Worm (Caenorhabditis elegans) whole organism, young adult: ENCODE measurements around the gene nhr-254.

Source experiments
- B0019.2 ChIP-seq: fragments of 200-800 bp; sonication (Bioruptor generic); conservative IDR thresholded peaks from 2 replicates; pipeline ENCODE4 v1.3.6; 2022; ENCODE audit warnings: missing genetic modification reagents, missing genetic modification characterization, missing compliant biosample characterization
- F10E7.11 ChIP-seq: sonication (generic microtip); optimal IDR thresholded peaks from 2 replicates; lab custom pipeline; 2017; ENCODE audit warnings: mild to moderate bottlenecking, missing genetic modification characterization, moderate library complexity, missing compliant biosample characterization
- F23B12.7 ChIP-seq: sonication (generic microtip); optimal IDR thresholded peaks from 2 replicates; lab custom pipeline; 2017; ENCODE audit warnings: missing genetic modification characterization, mild to moderate bottlenecking, missing compliant biosample characterization, antibody characterized with exemption, moderate library complexity; ENCODE audit not compliant: insufficient read depth
- F49E8.2 ChIP-seq: sonication (generic microtip); optimal IDR thresholded peaks from 3 replicates; lab custom pipeline; 2017; ENCODE audit warnings: missing genetic modification characterization, mild to moderate bottlenecking, missing compliant biosample characterization, antibody characterized with exemption, moderate library complexity; ENCODE audit not compliant: insufficient read depth
- F55B11.4 ChIP-seq: sonication (generic microtip); optimal IDR thresholded peaks from 2 replicates; lab custom pipeline; 2016; ENCODE audit warnings: missing compliant biosample characterization, missing genetic modification characterization, borderline replicate concordance; ENCODE audit not compliant: insufficient read depth
- F57A8.1 ChIP-seq: fragments of 200-800 bp; sonication (Bioruptor generic); optimal IDR thresholded peaks from 2 replicates; lab custom pipeline; 2018; ENCODE audit warnings: mild to moderate bottlenecking, missing genetic modification characterization, moderate library complexity, missing compliant biosample characterization
- F57C9.4 ChIP-seq: sonication (generic microtip); optimal IDR thresholded peaks from 2 replicates; lab custom pipeline; 2017; ENCODE audit warnings: mild to moderate bottlenecking, missing genetic modification characterization, missing compliant biosample characterization
- T07F8.4 ChIP-seq: sonication (generic microtip); optimal IDR thresholded peaks from 2 replicates; lab custom pipeline; 2016; ENCODE audit warnings: mild to moderate bottlenecking, missing genetic modification characterization, moderate library complexity, missing compliant biosample characterization
- Y53F4B.3 ChIP-seq: fragments of 200-800 bp; sonication (Bioruptor generic); IDR thresholded peaks from 2 replicates; pipeline ENCODE4 v1.3.6; 2022; ENCODE audit warnings: missing genetic modification reagents, missing genetic modification characterization, missing compliant biosample characterization
- Y53G8AR.9 ChIP-seq: fragments of 200-800 bp; sonication (Bioruptor generic); conservative IDR thresholded peaks from 2 replicates; pipeline ENCODE4 v1.3.6; 2022; ENCODE audit warnings: missing genetic modification reagents, missing genetic modification characterization, missing compliant biosample characterization
- Y56A3A.18 ChIP-seq: fragments of 200-800 bp; sonication (Bioruptor generic); IDR thresholded peaks from 2 replicates; pipeline ENCODE4 v1.3.6; 2022; ENCODE audit warnings: missing genetic modification reagents, missing genetic modification characterization, missing compliant biosample characterization
- Y79H2A.3 ChIP-seq: fragments of 200-800 bp; sonication (Bioruptor generic); conservative IDR thresholded peaks from 2 replicates; pipeline ENCODE4 v1.3.6; 2022; ENCODE audit warnings: missing genetic modification reagents, missing genetic modification characterization, missing compliant biosample characterization
- ZK185.1 ChIP-seq: sonication (generic microtip); optimal IDR thresholded peaks from 2 replicates; lab custom pipeline; 2016; ENCODE audit warnings: mild to moderate bottlenecking, missing genetic modification characterization, missing compliant biosample characterization; ENCODE audit not compliant: poor library complexity, severe bottlenecking
- akir-1 ChIP-seq: fragments of 200-800 bp; sonication (Bioruptor generic); optimal IDR thresholded peaks from 2 replicates; lab custom pipeline; 2018; ENCODE audit warnings: mild to moderate bottlenecking, missing genetic modification characterization, moderate library complexity, missing compliant biosample characterization
- aptf-2 ChIP-seq: fragments of 200-800 bp; sonication (Bioruptor generic); conservative IDR thresholded peaks from 2 replicates; pipeline ENCODE4 v1.3.6; 2022; ENCODE audit warnings: missing genetic modification reagents, missing genetic modification characterization, missing compliant biosample characterization
- aptf-3 ChIP-seq: fragments of 200-800 bp; sonication (Bioruptor generic); IDR thresholded peaks from 2 replicates; pipeline ENCODE4 v1.3.6; 2022; ENCODE audit warnings: missing genetic modification characterization, missing compliant biosample characterization
- attf-3 ChIP-seq: fragments of 200-800 bp; sonication (Bioruptor generic); conservative IDR thresholded peaks from 2 replicates; pipeline ENCODE4 v1.3.6; 2022; ENCODE audit warnings: missing genetic modification reagents, missing genetic modification characterization, missing compliant biosample characterization
- ceh-40 ChIP-seq: fragments of 200-800 bp; sonication (Bioruptor generic); IDR thresholded peaks from 2 replicates; pipeline ENCODE4 v1.3.6; 2022; ENCODE audit warnings: missing genetic modification characterization, missing compliant biosample characterization
- ceh-79 ChIP-seq: sonication (generic microtip); optimal IDR thresholded peaks from 2 replicates; lab custom pipeline; 2017; ENCODE audit warnings: mild to moderate bottlenecking, missing genetic modification characterization, missing compliant biosample characterization
- die-1 ChIP-seq: sonication (generic microtip); optimal IDR thresholded peaks from 2 replicates; lab custom pipeline; 2016; ENCODE audit warnings: missing genotype, mild to moderate bottlenecking, missing genetic modification characterization, missing compliant biosample characterization
- dpff-1 ChIP-seq: sonication (generic microtip); optimal IDR thresholded peaks from 2 replicates; lab custom pipeline; 2017; ENCODE audit warnings: mild to moderate bottlenecking, missing genetic modification characterization, missing compliant biosample characterization
- dpl-1 ChIP-seq: fragments of 150-350 bp; optimal IDR thresholded peaks from 2 replicates; lab custom pipeline; 2014; ENCODE audit warnings: missing biosample characterization, missing genetic modification reagents, missing genetic modification characterization
- ekl-4 ChIP-seq: fragments of 200-800 bp; sonication (Bioruptor generic); IDR thresholded peaks from 2 replicates; pipeline ENCODE4 v1.3.6; 2022; ENCODE audit warnings: missing genetic modification reagents, missing genetic modification characterization, missing compliant biosample characterization
- fkh-3 ChIP-seq: sonication (generic microtip); optimal IDR thresholded peaks from 2 replicates; lab custom pipeline; 2016; ENCODE audit warnings: mild to moderate bottlenecking, missing genetic modification characterization, missing compliant biosample characterization
- gei-17 ChIP-seq: fragments of 200-800 bp; sonication (Bioruptor generic); optimal IDR thresholded peaks from 2 replicates; lab custom pipeline; 2018; ENCODE audit warnings: mild to moderate bottlenecking, missing genetic modification characterization, missing compliant biosample characterization
- hmg-1.2 ChIP-seq: fragments of 200-800 bp; sonication (Bioruptor generic); IDR thresholded peaks from 2 replicates; pipeline ENCODE4 v1.3.6; 2022; ENCODE audit warnings: missing genetic modification reagents, missing genetic modification characterization, missing compliant biosample characterization
- hsf-1 ChIP-seq: fragments of 200-800 bp; sonication (Bioruptor generic); IDR thresholded peaks from 2 replicates; pipeline ENCODE4 v1.3.6; 2022; ENCODE audit warnings: missing genetic modification reagents, missing genetic modification characterization, missing compliant biosample characterization
- let-526 ChIP-seq: fragments of 200-800 bp; sonication (Bioruptor generic); IDR thresholded peaks from 2 replicates; pipeline ENCODE4 v1.3.6; 2022; ENCODE audit warnings: missing genetic modification reagents, missing genetic modification characterization, missing compliant biosample characterization
- mxl-1 ChIP-seq: sonication (generic microtip); optimal IDR thresholded peaks from 2 replicates; lab custom pipeline; 2016; ENCODE audit warnings: missing genetic modification characterization, missing compliant biosample characterization
- nhr-120 ChIP-seq: fragments of 200-800 bp; sonication (Bioruptor generic); IDR thresholded peaks from 2 replicates; pipeline ENCODE4 v1.3.6; 2022; ENCODE audit warnings: missing genetic modification characterization, missing compliant biosample characterization
- nhr-90 ChIP-seq: sonication (generic microtip); optimal IDR thresholded peaks from 2 replicates; lab custom pipeline; 2016; ENCODE audit warnings: missing genotype, mild to moderate bottlenecking, missing genetic modification characterization, missing compliant biosample characterization
- snpc-1.1 ChIP-seq: sonication (generic microtip); optimal IDR thresholded peaks from 2 replicates; lab custom pipeline; 2017; ENCODE audit warnings: missing genetic modification characterization, mild to moderate bottlenecking, missing compliant biosample characterization, antibody characterized with exemption, moderate library complexity, missing genotype, missing genetic modification reagents; ENCODE audit not compliant: insufficient read depth
- snpc-1.3 ChIP-seq: sonication (generic microtip); optimal IDR thresholded peaks from 2 replicates; lab custom pipeline; 2017; ENCODE audit warnings: missing genetic modification characterization, mild to moderate bottlenecking, missing compliant biosample characterization, antibody characterized with exemption, moderate library complexity, missing genotype, missing genetic modification reagents; ENCODE audit not compliant: insufficient read depth
- snpc-3.4 ChIP-seq: sonication (generic microtip); optimal IDR thresholded peaks from 2 replicates; lab custom pipeline; 2017; ENCODE audit warnings: missing genetic modification characterization, mild to moderate bottlenecking, missing compliant biosample characterization, antibody characterized with exemption, moderate library complexity, missing genotype, missing genetic modification reagents
- tbp1 ChIP-seq: fragments of 200-800 bp; sonication (Bioruptor generic); optimal IDR thresholded peaks from 2 replicates; lab custom pipeline; 2018; ENCODE audit warnings: mild to moderate bottlenecking, missing genetic modification characterization, missing compliant biosample characterization
- tbx-9 ChIP-seq: sonication (generic microtip); optimal IDR thresholded peaks from 2 replicates; lab custom pipeline; 2016; ENCODE audit warnings: borderline replicate concordance, missing genetic modification characterization, inconsistent platforms, missing compliant biosample characterization
- tlf-1 ChIP-seq: fragments of 200-800 bp; sonication (Bioruptor generic); optimal IDR thresholded peaks from 2 replicates; lab custom pipeline; 2018; ENCODE audit warnings: mild to moderate bottlenecking, missing genetic modification characterization, missing compliant biosample characterization
- unc-62 ChIP-seq: fragments of 150-350 bp; optimal IDR thresholded peaks from 2 replicates; lab custom pipeline; 2014; ENCODE audit warnings: missing biosample characterization, missing genetic modification reagents, missing genetic modification characterization
- zfh-2 ChIP-seq: fragments of 200-800 bp; sonication (Bioruptor generic); conservative IDR thresholded peaks from 2 replicates; pipeline ENCODE4 v1.3.6; 2022; ENCODE audit warnings: missing genetic modification reagents, missing genetic modification characterization, missing compliant biosample characterization
- zim-3 ChIP-seq: sonication (generic microtip); optimal IDR thresholded peaks from 2 replicates; lab custom pipeline; 2017; ENCODE audit warnings: mild to moderate bottlenecking, missing genetic modification characterization, moderate library complexity, missing compliant biosample characterization
- ztf-26 ChIP-seq: sonication (generic microtip); optimal IDR thresholded peaks from 2 replicates; lab custom pipeline; 2017; ENCODE audit warnings: missing genetic modification characterization, missing compliant biosample characterization
- ztf-3 ChIP-seq: fragments of 200-800 bp; sonication (Bioruptor generic); optimal IDR thresholded peaks from 2 replicates; lab custom pipeline; 2018; ENCODE audit warnings: mild to moderate bottlenecking, missing genetic modification characterization, missing compliant biosample characterization
- ztf-6 ChIP-seq: fragments of 200-800 bp; sonication (Bioruptor generic); IDR thresholded peaks from 2 replicates; pipeline ENCODE4 v1.3.6; 2022; ENCODE audit warnings: missing genetic modification reagents, missing genetic modification characterization, missing compliant biosample characterization

Gene nhr-254

ce11 chrV:424140-424539 is 31.7 kb downstream of the nhr-254 start, which contains the start of gene B0554.5:
B0554.5 (plus strand) TSS chrV:424440.
- TF ChIP-seq F57C9.4 = no peak
- TF ChIP-seq ceh-79 = no peak
- no peak for TF ChIP-seq Y56A3A.18 (GFP tag; lab: Robert Waterston, UW)
- TF ChIP-seq ZK185.1 (tag; lab: Kevin White, UChicago) = no peak
- no peak for TF ChIP-seq attf-3 (GFP tag; lab: Robert Waterston, UW)
- TF ChIP-seq ztf-3 (GFP tag; lab: Kevin White, UChicago) = no peak
- TF ChIP-seq snpc-1.3 (tag; lab: Kevin White, UChicago) = no peak

ce11 chrV:428844-429243 is 36.4 kb downstream of the nhr-254 start, which contains the start of gene B0554.4:
B0554.4 (plus strand) TSS chrV:429144.
- TF ChIP-seq F49E8.2 (no peak), die-1 (tag; lab: Kevin White, UChicago) (no peak), snpc-1.1 (tag; lab: Kevin White, UChicago) (no peak), aptf-2 (GFP tag; lab: Robert Waterston, UW) (no peak), F10E7.11 (tag; lab: Kevin White, UChicago) (no peak), gei-17 (GFP tag; lab: Kevin White, UChicago) (no peak), ceh-40 (GFP tag; lab: Robert Waterston, UW) (no peak), Y53G8AR.9 (no peak), ztf-6 (GFP tag; lab: Robert Waterston, UW) (no peak), F55B11.4 (tag; lab: Kevin White, UChicago) (no peak), tbx-9 (tag; lab: Kevin White, UChicago) (no peak), snpc-3.4 (tag; lab: Kevin White, UChicago) (no peak), Y79H2A.3 (GFP tag; lab: Robert Waterston, UW) (no peak), dpl-1 (no peak), mxl-1 (tag; lab: Kevin White, UChicago) (no peak), dpff-1 (tag; lab: Kevin White, UChicago) (no peak), nhr-120 (GFP tag; lab: Robert Waterston, UW) (no peak), tbp1 (no peak), F57A8.1 (no peak), F23B12.7 (tag; lab: Kevin White, UChicago) (no peak)

DNA sequence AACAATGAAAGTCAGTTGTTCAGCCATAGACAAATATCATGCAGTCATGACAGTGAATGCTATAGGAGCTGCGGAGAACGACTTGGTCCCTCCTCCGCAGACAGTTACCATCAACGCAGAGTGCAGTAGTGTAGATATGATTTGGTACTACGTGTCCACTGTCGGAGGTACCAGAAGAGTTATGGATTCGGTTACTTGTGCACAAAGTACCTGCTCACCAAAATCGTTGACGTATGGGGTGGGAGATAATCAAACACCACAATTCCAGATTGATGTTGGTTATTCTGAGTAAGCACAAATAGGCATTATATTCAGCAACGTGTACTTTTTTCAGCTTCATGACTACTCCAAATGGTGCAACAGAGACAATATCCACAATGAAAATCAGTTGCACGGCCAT is 40.6 kb downstream of the nhr-254 start:
- no peak for TF ChIP-seq nhr-90
- no peak for TF ChIP-seq Y79H2A.3 (GFP tag; lab: Robert Waterston, UW)
- no peak for TF ChIP-seq ekl-4
- no peak for TF ChIP-seq ZK185.1 (tag; lab: Kevin White, UChicago)
- TF ChIP-seq dpff-1 (tag; lab: Kevin White, UChicago) = no peak
- no peak for TF ChIP-seq fkh-3 (tag; lab: Kevin White, UChicago)
- TF ChIP-seq hmg-1.2 (GFP tag; lab: Robert Waterston, UW) = no peak
- no peak for TF ChIP-seq ztf-6 (GFP tag; lab: Robert Waterston, UW)
- no peak for TF ChIP-seq F57C9.4
- no peak for TF ChIP-seq snpc-1.1 (tag; lab: Kevin White, UChicago)
- TF ChIP-seq T07F8.4 (tag; lab: Kevin White, UChicago) = no peak
- no peak for TF ChIP-seq Y53F4B.3 (GFP tag; lab: Robert Waterston, UW)

- no peak for TF ChIP-seq ztf-26 (tag; lab: Kevin White, UChicago)
- no peak for TF ChIP-seq ztf-3 (GFP tag; lab: Kevin White, UChicago)
- TF ChIP-seq akir-1 (GFP tag; lab: Kevin White, UChicago) = no peak
- TF ChIP-seq B0019.2 (GFP tag; lab: Robert Waterston, UW) = no peak
- no peak for TF ChIP-seq let-526 (GFP tag; lab: Robert Waterston, UW)
- no peak for TF ChIP-seq Y53G8AR.9
- no peak for TF ChIP-seq tlf-1 (GFP tag; lab: Kevin White, UChicago)
- TF ChIP-seq zim-3 = no peak
- no peak for TF ChIP-seq unc-62
- TF ChIP-seq gei-17 (GFP tag; lab: Kevin White, UChicago) = no peak
- no peak for TF ChIP-seq fkh-3 (tag; lab: Kevin White, UChicago)
- no peak for TF ChIP-seq hsf-1 (GFP tag; lab: Robert Waterston, UW)
- no peak for TF ChIP-seq zfh-2 (GFP tag; lab: Robert Waterston, UW)
- no peak for TF ChIP-seq F55B11.4 (tag; lab: Kevin White, UChicago)
- no peak for TF ChIP-seq aptf-3 (GFP tag; lab: Robert Waterston, UW)
- TF ChIP-seq, all 124 proteins: peak for 0
Observed at ce11 chrV:433898-434297, 41.5 kb downstream of the nhr-254 start, which contains the start of gene B0554.2. B0554.2 (plus strand) TSS chrV:434198.
